Fruit fly (Drosophila melanogaster): ENCODE measurements around the gene CG12540.

Gene CG12540

DNA sequence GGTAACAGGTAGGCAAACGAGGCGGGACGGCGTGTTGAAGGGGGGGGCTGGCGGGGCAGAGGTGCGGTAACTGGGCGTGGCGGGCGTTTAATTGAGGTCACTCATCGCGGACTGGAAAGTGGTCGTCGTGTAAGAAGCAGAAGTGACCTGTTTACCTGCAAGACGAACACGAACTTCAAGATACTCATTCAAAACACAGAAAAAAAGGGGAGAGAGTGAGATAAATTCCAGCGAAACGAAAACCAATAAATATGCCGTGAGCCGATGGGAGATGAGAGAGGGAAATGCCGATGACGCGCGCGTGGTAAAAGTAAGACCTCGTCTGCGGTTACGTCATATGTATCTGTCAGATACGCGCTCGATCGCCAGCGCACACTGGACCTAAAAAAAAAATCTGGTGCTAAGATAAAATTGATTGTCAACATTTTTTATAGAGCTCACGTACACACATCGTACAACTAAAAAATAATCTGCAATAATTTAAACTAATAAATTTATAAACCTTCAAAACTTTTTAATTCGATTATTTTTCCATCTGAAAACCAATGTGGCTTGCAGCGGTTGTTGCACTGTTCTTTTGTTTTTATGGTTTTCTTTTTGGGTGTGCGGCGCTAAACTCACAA, 2.0 kb upstream of the CG12540 start (continued):
- TF ChIP-seq Fer2 (tag; optimal IDR thresholded peaks at IDR 0.05): no peak
- TF ChIP-seq HLH4C (GFP tag; IDR thresholded peaks at IDR 0.05; ENCODE audit: partially characterized antibody): no peak
- TF ChIP-seq Dfd (GFP tag; optimal IDR thresholded peaks at IDR 0.05): no peak
- no peak for TF ChIP-seq pita (GFP tag; optimal IDR thresholded peaks at IDR 0.05)
- no peak for TF ChIP-seq CG6765 (GFP tag; optimal IDR thresholded peaks at IDR 0.05)
- peak; percentile 25 for TF ChIP-seq ems (GFP tag; optimal IDR thresholded peaks at IDR 0.05)
- TF ChIP-seq CG14050 (GFP tag; IDR thresholded peaks at IDR 0.05): no peak; the same call in 2 of the 3 replicates
- no peak for TF ChIP-seq CG6854 (GFP tag; optimal IDR thresholded peaks at IDR 0.05)
- TF ChIP-seq CG6654 (GFP tag; optimal IDR thresholded peaks at IDR 0.05): peak; percentile 30
- no peak for TF ChIP-seq Atf-2 (GFP tag; optimal IDR thresholded peaks at IDR 0.05)
- peak; percentile 79 for TF ChIP-seq CG10979 (tag; optimal IDR thresholded peaks at IDR 0.05)
- peak in 1 of 2 experiments; percentile 71 for TF ChIP-seq eve (GFP tag; optimal IDR thresholded peaks at IDR 0.05)
- TF ChIP-seq CG15269 (tag; optimal IDR thresholded peaks at IDR 0.05): peak; percentile 46
- TF ChIP-seq kah (GFP tag; optimal IDR thresholded peaks at IDR 0.05): peak; percentile 16
- no peak for TF ChIP-seq sima (GFP tag; optimal IDR thresholded peaks at IDR 0.05)
- TF ChIP-seq CG12659 (GFP tag; optimal IDR thresholded peaks at IDR 0.05): peak; percentile 26
- no peak for TF ChIP-seq CG10147 (GFP tag; optimal IDR thresholded peaks at IDR 0.05)
- no peak for TF ChIP-seq ab (GFP tag; optimal IDR thresholded peaks at IDR 0.05)
- TF ChIP-seq Oaz (GFP tag; IDR thresholded peaks at IDR 0.05): peak; percentile 24; the same call in 1 of the 2 replicates
- TF ChIP-seq Neu2 (GFP tag; optimal IDR thresholded peaks at IDR 0.05; ENCODE audit: borderline replicate concordance): no peak
- TF ChIP-seq Mrtf (GFP tag; IDR thresholded peaks at IDR 0.05): peak; percentile 12; the same call in 1 of the 3 replicates
- TF ChIP-seq fru (optimal IDR thresholded peaks at IDR 0.05): no peak
- peak; percentile 63 for TF ChIP-seq CG17385 (GFP tag; optimal IDR thresholded peaks at IDR 0.05)
- no peak for TF ChIP-seq CG10565 (GFP tag; optimal IDR thresholded peaks at IDR 0.05)
- TF ChIP-seq Hr78 (GFP tag; optimal IDR thresholded peaks at IDR 0.05): peak in 1 of 2 experiments; percentile 46
- peak; percentile 64 for TF ChIP-seq Sox100B (GFP tag; optimal IDR thresholded peaks at IDR 0.05)
- no peak for TF ChIP-seq CG7745 (tag; optimal IDR thresholded peaks at IDR 0.05)
- TF ChIP-seq Dll (GFP tag; IDR thresholded peaks at IDR 0.05; ENCODE audit: partially characterized antibody): no peak
- peak; percentile 71 for TF ChIP-seq ranshi (GFP tag; IDR thresholded peaks at IDR 0.05)
- TF ChIP-seq tll (GFP tag; optimal IDR thresholded peaks at IDR 0.05): no peak
- no peak for TF ChIP-seq disco-r (GFP tag; optimal IDR thresholded peaks at IDR 0.05)
- TF ChIP-seq vfl (GFP tag; optimal IDR thresholded peaks at IDR 0.05): no peak
- no peak for TF ChIP-seq slp2 (GFP tag; optimal IDR thresholded peaks at IDR 0.05)
- peak; percentile 25; the same call in 1 of the 2 replicates for TF ChIP-seq ro (GFP tag; IDR thresholded peaks at IDR 0.05)
- TF ChIP-seq HLH3B (GFP tag; IDR thresholded peaks at IDR 0.05): peak; percentile 84
- no peak for TF ChIP-seq CHES-1-like (GFP tag; optimal IDR thresholded peaks at IDR 0.05)
- peak; percentile 62 for TF ChIP-seq Nf-YA (GFP tag; IDR thresholded peaks at IDR 0.05)
- TF ChIP-seq pnt (GFP tag; optimal IDR thresholded peaks at IDR 0.05): no peak
- TF ChIP-seq Lim3 (GFP tag; IDR thresholded peaks at IDR 0.05): no peak
- TF ChIP-seq CG6689 (GFP tag; IDR thresholded peaks at IDR 0.05): peak; percentile 68
- TF ChIP-seq CG8765 (GFP tag; IDR thresholded peaks at IDR 0.05): no peak
- no peak for TF ChIP-seq Mes4 (GFP tag; optimal IDR thresholded peaks at IDR 0.05)
- no peak for TF ChIP-seq HmgD (GFP tag; optimal IDR thresholded peaks at IDR 0.05)
- peak; percentile 73 for TF ChIP-seq CG2875 (GFP tag; optimal IDR thresholded peaks at IDR 0.05)
- no peak for TF ChIP-seq Mad (GFP tag; optimal IDR thresholded peaks at IDR 0.05)
- no peak for TF ChIP-seq CG12744 (GFP tag; optimal IDR thresholded peaks at IDR 0.05)
- TF ChIP-seq H2.0 (GFP tag; IDR thresholded peaks at IDR 0.05): peak; percentile 56
- no peak for TF ChIP-seq Side (GFP tag; optimal IDR thresholded peaks at IDR 0.05)
- no peak for TF ChIP-seq Sry-β (GFP tag; optimal IDR thresholded peaks at IDR 0.05)
- no peak for TF ChIP-seq chm (GFP tag; IDR thresholded peaks at IDR 0.05)

All from whole organism, embryonic.